Worm (Caenorhabditis elegans) whole organism, early embryonic: Measurements from ENCODE around the gene fbxb-47.

Experiments
- ama-1 ChIP-seq: fragments of 150-350 bp; optimal IDR thresholded peaks from 2 replicates; lab custom pipeline; 2014
- ceh-36 ChIP-seq: sonication (generic microtip); optimal IDR thresholded peaks from 2 replicates; lab custom pipeline; 2016; ENCODE audit warnings: missing genetic modification characterization, inconsistent platforms, missing compliant biosample characterization
- flt-1 ChIP-seq: fragments of 200-800 bp; sonication (Bioruptor generic); IDR thresholded peaks from 2 replicates; pipeline ENCODE4 v1.3.6; 2022; ENCODE audit warnings: missing genetic modification characterization, missing compliant biosample characterization
- hnd-1 ChIP-seq: sonication (generic microtip); optimal IDR thresholded peaks from 2 replicates; lab custom pipeline; 2016; ENCODE audit warnings: missing genetic modification characterization, missing compliant biosample characterization
- tbx-11 ChIP-seq: fragments of 200-800 bp; sonication (Bioruptor generic); IDR thresholded peaks from 2 replicates; pipeline ENCODE4 v1.3.6; 2022; ENCODE audit warnings: missing genetic modification characterization, missing compliant biosample characterization

DNA sequence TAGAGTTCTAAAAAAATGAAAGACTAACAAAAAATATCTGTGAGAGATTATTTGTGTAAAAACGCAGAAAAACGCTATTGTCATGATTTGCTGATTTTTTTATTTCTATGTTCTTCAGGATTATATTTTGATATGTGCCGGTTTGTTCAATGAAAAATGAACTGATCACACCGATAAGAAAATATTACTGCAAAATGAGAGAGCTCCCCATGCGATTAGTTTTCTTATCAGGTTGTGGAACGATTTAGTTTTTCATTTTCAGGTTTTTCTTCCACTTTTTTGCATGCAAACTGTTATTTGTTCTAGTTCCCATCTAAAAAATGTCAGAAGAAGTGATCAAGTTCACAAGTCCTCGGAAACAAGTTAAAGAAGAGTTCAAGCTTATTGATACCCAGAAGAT is 25.0 kb upstream of the fbxb-47 start, which contains the start of gene btb-9:
- TF ChIP-seq ceh-36 (tag; lab: Kevin White, UChicago) = no peak
- TF ChIP-seq hnd-1 = no peak
- no peak for TF ChIP-seq flt-1
- no peak for TF ChIP-seq ama-1 (lab: Kevin White, UChicago)
- TF ChIP-seq tbx-11 (GFP tag; lab: Robert Waterston, UW) = no peak
